ENCODE assay signal across 3 fruit fly cellular contexts in the genomic region with DNA sequence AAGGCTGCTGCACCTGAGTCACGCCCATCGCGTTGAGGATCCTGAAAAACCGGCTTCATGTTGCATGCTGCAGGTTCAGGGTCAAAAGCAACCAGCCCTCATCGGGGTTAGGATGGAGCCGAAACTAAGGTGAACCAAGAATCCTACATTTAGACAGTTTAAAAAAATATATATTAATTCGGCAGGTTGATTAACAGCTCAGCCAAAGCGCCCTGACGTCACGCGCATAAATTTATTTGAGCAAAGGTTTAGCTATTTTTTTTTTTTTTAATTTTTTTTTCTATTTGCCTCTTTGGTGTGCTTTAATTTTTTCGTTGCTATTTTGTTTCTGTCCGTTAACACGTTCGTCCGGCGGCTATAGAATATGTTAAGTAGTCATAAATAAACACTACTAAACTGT.
A peak's percentile ranks its signal among the peaks of the same experiment; 100 is the strongest.
TF ChIP-seq lines count a peak whose summit lies in the region.

No protein-coding gene starts in this region.

- no peak for TF ChIP-seq CTCF in whole organism, embryonic (GFP tag; optimal IDR thresholded peaks at IDR 0.05; lab: Kevin White, UChicago)

TF ChIP-seq in whole organism, embryonic, 481 proteins besides CTCF, POLR2A, EP300 and RAD21:
- no peak for TF ChIP-seq CG12299 (tag; optimal IDR thresholded peaks at IDR 0.05; lab: Kevin White, UChicago)
- TF ChIP-seq CG14710 (tag; optimal IDR thresholded peaks at IDR 0.05; lab: Kevin White, UChicago), result no peak
- TF ChIP-seq sens (GFP tag; lab: Kevin White, UChicago), result peak; percentile 4
- no peak for TF ChIP-seq Sin3A (optimal IDR thresholded peaks at IDR 0.05; lab: Kevin White, UChicago)
- TF ChIP-seq stwl (tag; optimal IDR thresholded peaks at IDR 0.05; lab: Kevin White, UChicago), result no peak
- TF ChIP-seq Drgx (GFP tag; IDR thresholded peaks at IDR 0.05; lab: Robert Waterston, UW), result no peak
- no peak for TF ChIP-seq Atf-2 (GFP tag; optimal IDR thresholded peaks at IDR 0.05; lab: Kevin White, UChicago)
- no peak for TF ChIP-seq gem (tag; optimal IDR thresholded peaks at IDR 0.05; lab: Kevin White, UChicago)

TF ChIP-seq in whole organism, prepupa, 60 proteins besides CTCF, POLR2A, EP300 and RAD21:
- TF ChIP-seq Eip78C (GFP tag; lab: Kevin White, UChicago) (peak; percentile 52), CG8119 (GFP tag; IDR thresholded peaks at IDR 0.05; lab: Robert Waterston, UW) (no peak), CG3032 (tag; optimal IDR thresholded peaks at IDR 0.05; lab: Kevin White, UChicago) (peak; percentile 3), ss (GFP tag; optimal IDR thresholded peaks at IDR 0.05; lab: Kevin White, UChicago) (peak; percentile 17 to 24), spab (GFP tag; optimal IDR thresholded peaks at IDR 0.05; lab: Kevin White, UChicago) (no peak), Hr38 (GFP tag; optimal IDR thresholded peaks at IDR 0.05; lab: Kevin White, UChicago) (no peak)

TF ChIP-seq in whole organism, pupa, 21 proteins besides CTCF, POLR2A, EP300 and RAD21:
- TF ChIP-seq D1 (tag; optimal IDR thresholded peaks at IDR 0.05; lab: Kevin White, UChicago) (peak; percentile 5), CG8159 (tag; optimal IDR thresholded peaks at IDR 0.05; lab: Kevin White, UChicago) (peak; percentile 91), CG9948 (tag; optimal IDR thresholded peaks at IDR 0.05; lab: Kevin White, UChicago) (no peak), gl (tag; optimal IDR thresholded peaks at IDR 0.05; lab: Kevin White, UChicago) (no peak), CG15710 (tag; optimal IDR thresholded peaks at IDR 0.05; lab: Kevin White, UChicago) (no peak)
